Worm (Caenorhabditis elegans): ENCODE results near the gene ceh-20.

ceh-20 gene

DNA sequence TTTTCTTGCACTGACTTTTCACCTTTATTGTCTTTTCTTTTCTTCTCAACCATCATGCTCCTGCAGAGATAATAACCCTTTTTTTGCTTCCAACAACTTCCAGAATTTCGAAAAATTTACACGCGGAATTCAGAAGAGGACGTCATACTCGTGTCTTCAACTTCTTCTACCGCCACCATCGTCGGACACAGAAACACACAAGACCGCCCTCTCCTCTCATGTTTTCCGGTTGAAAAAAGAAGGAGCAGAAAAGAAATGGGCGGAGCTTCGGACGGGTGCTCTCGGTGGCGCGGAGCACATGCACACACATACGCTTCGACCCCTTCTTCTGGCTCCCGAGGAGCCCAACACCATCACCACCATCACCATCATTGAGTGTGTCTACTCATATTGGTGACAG lies 29.2 kb downstream of the ceh-20 start, which contains the start of gene lgc-38:
Gene lgc-38, plus strand, starts transcription at position 301 of the 400 bp plus-strand sequence.
- TF ChIP-seq snpc-1.1 (tag; optimal IDR thresholded peaks at IDR 0.05; ENCODE audit: insufficient read depth) = no peak

DNA sequence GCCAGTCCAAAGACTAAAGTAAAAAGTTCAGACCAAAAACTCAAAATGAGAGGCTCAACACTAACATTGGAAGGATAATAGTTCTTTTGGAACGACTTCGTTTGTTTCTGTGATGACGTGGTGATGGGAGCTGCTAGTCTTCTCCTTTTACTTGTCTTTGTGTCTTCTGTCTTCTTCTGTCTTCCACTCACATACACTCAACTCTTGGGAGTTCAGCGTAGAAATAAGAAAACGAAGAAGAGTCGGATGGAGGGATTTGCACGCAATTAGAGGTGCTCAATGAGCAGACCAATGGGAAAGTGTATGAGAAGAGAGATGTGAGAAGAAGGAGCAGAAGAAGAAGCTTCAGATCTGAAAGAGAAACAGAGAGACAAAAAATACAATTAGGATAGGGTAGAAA lies 32.4 kb downstream of the ceh-20 start:
- TF ChIP-seq Y56A3A.18 (GFP tag; IDR thresholded peaks at IDR 0.05) (no peak), madf-8 (GFP tag; conservative IDR thresholded peaks at IDR 0.05) (no peak), Y67H2A.10 (GFP tag; conservative IDR thresholded peaks at IDR 0.05) (no peak), attf-5 (GFP tag; optimal IDR thresholded peaks at IDR 0.05) (no peak), ceh-27 (GFP tag; optimal IDR thresholded peaks at IDR 0.05) (no peak), F57C9.4 (tag; optimal IDR thresholded peaks at IDR 0.05) (no peak), nfya-2 (GFP tag; IDR thresholded peaks at IDR 0.05) (no peak), ceh-79 (tag; optimal IDR thresholded peaks at IDR 0.05) (no peak), K11D2.4 (GFP tag; IDR thresholded peaks at IDR 0.05) (no peak), unc-62 (GFP tag; optimal IDR thresholded peaks at IDR 0.05) (no peak), B0035.1 (tag; optimal IDR thresholded peaks at IDR 0.05) (no peak), lin-54 (GFP tag; optimal IDR thresholded peaks at IDR 0.05) (no peak)

DNA sequence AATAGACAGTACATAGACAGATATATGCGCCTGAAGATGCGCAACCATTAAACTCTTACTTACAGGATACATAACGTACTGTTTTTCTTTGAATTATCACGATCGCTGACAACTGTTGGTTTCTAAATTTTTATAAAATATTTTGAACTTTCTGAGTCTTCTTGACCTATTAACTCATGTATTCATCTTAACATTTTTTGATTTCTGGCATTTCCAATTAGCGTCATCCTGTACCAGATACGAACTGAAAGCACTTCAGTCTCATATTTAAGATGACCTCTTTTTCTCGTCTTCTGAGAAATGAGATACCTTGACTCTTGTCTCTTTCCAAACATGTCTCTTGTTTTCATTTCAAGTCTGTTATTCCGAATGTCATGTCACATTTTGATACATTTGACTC lies 34.1 kb downstream of the ceh-20 start:
- no peak for TF ChIP-seq ztf-28 (GFP tag; IDR thresholded peaks at IDR 0.05)
- TF ChIP-seq nhr-27 (tag; optimal IDR thresholded peaks at IDR 0.05) = no peak
- TF ChIP-seq hsf-1 (GFP tag; IDR thresholded peaks at IDR 0.05) = no peak
- TF ChIP-seq F23B12.7 (tag; optimal IDR thresholded peaks at IDR 0.05; ENCODE audit: insufficient read depth) = no peak
- TF ChIP-seq die-1 (tag; optimal IDR thresholded peaks at IDR 0.05) = no peak
- TF ChIP-seq unc-130 (GFP tag; optimal IDR thresholded peaks at IDR 0.05) = no peak
- no peak for TF ChIP-seq B0261.1 (tag; optimal IDR thresholded peaks at IDR 0.05)
- TF ChIP-seq madf-6 (GFP tag; IDR thresholded peaks at IDR 0.05) = no peak

DNA sequence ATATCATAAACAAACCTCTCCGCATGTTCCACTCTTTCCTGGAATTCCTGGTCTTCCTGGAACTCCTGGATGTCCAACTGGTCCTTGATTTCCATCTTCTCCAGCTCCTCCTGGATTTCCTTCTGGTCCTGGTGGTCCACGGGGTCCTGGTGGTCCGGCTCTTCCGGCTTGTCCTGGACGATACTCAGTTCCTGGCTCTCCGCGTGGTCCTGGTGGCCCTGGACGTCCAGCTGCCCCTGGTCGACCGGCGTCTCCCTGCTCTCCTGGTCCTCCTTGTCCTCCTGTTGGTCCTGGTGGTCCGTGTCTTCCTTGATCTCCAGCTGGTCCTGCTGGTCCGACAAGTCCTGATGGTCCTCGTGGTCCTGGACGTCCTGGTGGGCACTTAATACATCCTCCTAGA lies 40.0 kb downstream of the ceh-20 start:
- no peak for TF ChIP-seq pbrm-1 (GFP tag; IDR thresholded peaks at IDR 0.05)
- TF ChIP-seq ceh-100 (GFP tag; IDR thresholded peaks at IDR 0.05) = no peak
- TF ChIP-seq zfh-2 (GFP tag; conservative IDR thresholded peaks at IDR 0.05) = peak; percentile 92
- 0 out of 2 replicates have a peak, but pooled peaks have one; percentile 33 for TF ChIP-seq ztf-25 (GFP tag; IDR thresholded peaks at IDR 0.05)
- peak; percentile 90 for TF ChIP-seq egrh-3 (GFP tag; IDR thresholded peaks at IDR 0.05)

DNA sequence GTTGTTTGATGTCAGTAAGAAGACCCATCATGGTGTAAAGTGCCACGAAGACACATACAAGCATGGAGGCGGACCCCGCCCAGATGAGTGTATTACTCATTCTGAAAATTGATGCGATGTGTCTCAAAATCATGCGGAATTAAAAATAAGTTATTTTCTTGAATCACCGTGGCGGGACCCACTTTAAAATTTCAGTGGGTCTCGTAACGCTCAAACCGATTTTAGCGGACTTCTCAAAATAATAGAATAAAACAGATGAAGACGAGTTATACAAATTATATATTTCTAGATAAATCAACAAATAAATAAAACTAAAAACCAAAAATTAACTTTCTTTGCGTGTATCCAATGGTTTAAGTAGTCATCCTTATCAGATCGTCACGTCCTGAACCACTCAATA lies 40.8 kb downstream of the ceh-20 start, which contains the start of gene col-8:
Gene col-8, minus strand, starts transcription at position 101 of the 400 bp plus-strand sequence.
- TF ChIP-seq lsl-1 (GFP tag; optimal IDR thresholded peaks at IDR 0.05) = no peak
- no peak for TF ChIP-seq lin-35 (GFP tag; optimal IDR thresholded peaks at IDR 0.05)
- TF ChIP-seq B0035.1 (tag; optimal IDR thresholded peaks at IDR 0.05) = no peak
- TF ChIP-seq efl-1 (GFP tag; optimal IDR thresholded peaks at IDR 0.05) = no peak
- no peak for TF ChIP-seq tbx-9 (tag; optimal IDR thresholded peaks at IDR 0.05; ENCODE audit: borderline replicate concordance)
- TF ChIP-seq dpff-1 (tag; optimal IDR thresholded peaks at IDR 0.05) = no peak
- TF ChIP-seq fkh-3 (tag; optimal IDR thresholded peaks at IDR 0.05) = no peak
- TF ChIP-seq ztf-22 (GFP tag; optimal IDR thresholded peaks at IDR 0.05) = no peak
- TF ChIP-seq snpc-4 (GFP tag; optimal IDR thresholded peaks at IDR 0.05) = no peak
- TF ChIP-seq snpc-4 (tag; optimal IDR thresholded peaks at IDR 0.05) = no peak
- TF ChIP-seq let-526 (GFP tag; IDR thresholded peaks at IDR 0.05) = no peak
- no peak for TF ChIP-seq gei-17 (GFP tag; optimal IDR thresholded peaks at IDR 0.05)
- no peak for TF ChIP-seq sptf-2 (GFP tag; optimal IDR thresholded peaks at IDR 0.05)
- no peak for TF ChIP-seq pbrm-1 (GFP tag; IDR thresholded peaks at IDR 0.05)

Data from whole organism, young adult.